Worm (Caenorhabditis elegans) whole organism, late embryonic: ENCODE measurements around the gene F36H12.9.
A peak's percentile ranks its signal among the peaks of the same experiment; 100 is the strongest.

Source experiments
- ceh-19 ChIP-seq: fragments of 200-800 bp; sonication (Bioruptor generic); optimal IDR thresholded peaks from 2 replicates; lab custom pipeline; 2018; ENCODE audit warnings: mild to moderate bottlenecking, missing genetic modification characterization, missing compliant biosample characterization
- elt-2 ChIP-seq: sonication (generic microtip); optimal IDR thresholded peaks from 2 replicates; lab custom pipeline; 2016; ENCODE audit warnings: missing genetic modification reagents, missing genetic modification characterization, missing compliant biosample characterization
- fkh-10 ChIP-seq: fragments of 150-350 bp; optimal IDR thresholded peaks from 2 replicates; lab custom pipeline; 2014; ENCODE audit warnings: missing biosample characterization, missing genetic modification reagents, missing genetic modification characterization
- pat-9 ChIP-seq: fragments of 200-800 bp; sonication (Bioruptor generic); optimal IDR thresholded peaks from 2 replicates; lab custom pipeline; 2018; ENCODE audit warnings: mild to moderate bottlenecking, missing genetic modification characterization, moderate library complexity, missing compliant biosample characterization
- pqm-1 ChIP-seq: sonication (generic microtip); optimal IDR thresholded peaks from 2 replicates; lab custom pipeline; 2016; ENCODE audit warnings: missing genetic modification characterization, missing compliant biosample characterization
- sox-2 ChIP-seq: fragments of 200-800 bp; sonication (Bioruptor generic); IDR thresholded peaks from 2 replicates; pipeline ENCODE4 v1.3.6; 2022; ENCODE audit warnings: missing genetic modification reagents, missing genetic modification characterization, missing compliant biosample characterization
- tbx-2 ChIP-seq: sonication (generic microtip); optimal IDR thresholded peaks from 2 replicates; lab custom pipeline; 2016; ENCODE audit warnings: missing genetic modification characterization, missing compliant biosample characterization
- unc-86 ChIP-seq: sonication (generic microtip); optimal IDR thresholded peaks from 2 replicates; lab custom pipeline; 2016; ENCODE audit warnings: missing genetic modification characterization, missing compliant biosample characterization
- ztf-16 ChIP-seq: sonication (generic microtip); optimal IDR thresholded peaks from 2 replicates; lab custom pipeline; 2017; ENCODE audit warnings: missing genetic modification characterization, missing compliant biosample characterization

DNA sequence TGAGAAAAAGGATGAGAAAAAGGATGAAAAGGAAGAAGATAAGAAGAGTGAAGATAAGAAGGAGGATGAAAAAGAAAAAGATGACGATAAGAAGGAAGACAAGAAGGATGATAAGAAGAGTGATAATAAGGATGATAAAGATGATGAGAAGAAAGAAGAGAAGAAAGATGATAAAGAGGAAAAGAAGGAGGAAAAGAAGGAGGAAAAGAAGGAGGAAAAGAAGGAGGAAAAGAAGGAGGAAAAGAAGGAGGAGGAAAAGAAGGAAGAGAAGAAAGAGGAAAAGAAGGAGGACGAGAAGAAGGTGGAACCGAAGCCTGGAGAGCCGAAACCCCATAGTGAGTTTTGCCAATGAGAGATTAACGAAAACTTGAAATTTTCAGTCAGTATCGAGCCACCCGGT lies 16.6 kb downstream of the F36H12.9 start:
- no peak for TF ChIP-seq fkh-10 (GFP tag; lab: Kevin White, UChicago)
- TF ChIP-seq sox-2 (GFP tag; lab: Robert Waterston, UW): no peak
- TF ChIP-seq elt-2 (tag; lab: Kevin White, UChicago): peak; percentile 70
- no peak for TF ChIP-seq unc-86
- TF ChIP-seq pqm-1 (tag; lab: Kevin White, UChicago): no peak
- no peak for TF ChIP-seq ceh-19 (GFP tag; lab: Kevin White, UChicago)
- no peak for TF ChIP-seq pat-9 (tag; lab: Kevin White, UChicago)
- no peak for TF ChIP-seq tbx-2 (tag; lab: Kevin White, UChicago)
- TF ChIP-seq ztf-16 (tag; lab: Kevin White, UChicago): no peak
